Fruit fly (Drosophila melanogaster) whole organism, embryonic: ENCODE measurements around the gene Art9.
A peak's percentile ranks its signal among the peaks of the same experiment; 100 is the strongest.

Source experiments
- BtbVII ChIP-seq: fragments of 200-800 bp; sonication (Bioruptor generic); optimal IDR thresholded peaks from 3 replicates; lab custom pipeline; 2017; ENCODE audit warnings: missing biosample characterization, mild to moderate bottlenecking, missing genetic modification characterization
- Bteb2 ChIP-seq: fragments of 200-800 bp; sonication (Bioruptor generic); optimal IDR thresholded peaks from 2 replicates; lab custom pipeline; 2016; ENCODE audit warnings: missing biosample characterization, missing genetic modification characterization
- C15 ChIP-seq: fragments of 200-800 bp; sonication (Bioruptor generic); IDR thresholded peaks from 3 replicates; pipeline ENCODE4 v1.3.6; 2022; ENCODE audit warnings: missing biosample characterization, missing genetic modification characterization
- CG11695 ChIP-seq: fragments of 200-800 bp; sonication (Bioruptor generic); IDR thresholded peaks from 3 replicates; pipeline ENCODE4 v1.3.6; 2022; ENCODE audit warnings: missing biosample characterization, missing genetic modification characterization
- CG12219 ChIP-seq: fragments of 200-800 bp; sonication (Bioruptor generic); optimal IDR thresholded peaks from 3 replicates; lab custom pipeline; 2018; ENCODE audit warnings: missing biosample characterization, mild to moderate bottlenecking, missing genetic modification characterization
- CG12391 ChIP-seq: fragments of 200-800 bp; sonication (Bioruptor generic); optimal IDR thresholded peaks from 3 replicates; lab custom pipeline; 2018; ENCODE audit warnings: missing biosample characterization, mild to moderate bottlenecking, missing genetic modification characterization, moderate library complexity
- CG12769 ChIP-seq: fragments of 200-800 bp; sonication (Bioruptor generic); optimal IDR thresholded peaks from 2 replicates; lab custom pipeline; 2019; ENCODE audit warnings: missing biosample characterization, mild to moderate bottlenecking, missing genetic modification characterization, moderate library complexity
- CG13424 ChIP-seq: fragments of 200-800 bp; sonication (Bioruptor generic); optimal IDR thresholded peaks from 2 replicates; lab custom pipeline; 2019; ENCODE audit warnings: missing biosample characterization, mild to moderate bottlenecking, missing genetic modification characterization, moderate library complexity
- CG14667 ChIP-seq: fragments of 200-800 bp; sonication (Bioruptor generic); IDR thresholded peaks from 2 replicates; pipeline ENCODE4 v1.3.6; 2022; ENCODE audit warnings: missing biosample characterization, missing genetic modification characterization
- CG14710 ChIP-seq: fragments of 200-800 bp; sonication (Bioruptor generic); optimal IDR thresholded peaks from 3 replicates; lab custom pipeline; 2019; ENCODE audit warnings: missing biosample characterization, mild to moderate bottlenecking, missing genetic modification characterization, moderate library complexity
- CG15011 ChIP-seq: fragments of 200-800 bp; sonication (Bioruptor generic); optimal IDR thresholded peaks from 3 replicates; lab custom pipeline; 2018; ENCODE audit warnings: missing biosample characterization, mild to moderate bottlenecking, missing genetic modification characterization
- CG15269 ChIP-seq: fragments of 200-800 bp; sonication (Bioruptor generic); optimal IDR thresholded peaks from 2 replicates; lab custom pipeline; 2018; ENCODE audit warnings: missing biosample characterization, mild to moderate bottlenecking, missing genetic modification characterization, moderate library complexity
- CG15601 ChIP-seq: fragments of 200-800 bp; sonication (Bioruptor generic); optimal IDR thresholded peaks from 3 replicates; lab custom pipeline; 2019; ENCODE audit warnings: missing biosample characterization, mild to moderate bottlenecking, missing genetic modification characterization, moderate library complexity
- CG17361 ChIP-seq: fragments of 200-800 bp; sonication (Bioruptor generic); IDR thresholded peaks from 3 replicates; pipeline ENCODE4 v1.3.6; 2022; ENCODE audit warnings: missing biosample characterization, missing genetic modification characterization
- CG17385 ChIP-seq: fragments of 200-800 bp; sonication (Bioruptor generic); optimal IDR thresholded peaks from 3 replicates; lab custom pipeline; 2018; ENCODE audit warnings: missing biosample characterization, mild to moderate bottlenecking, missing genetic modification characterization
- CG18599 ChIP-seq: fragments of 200-800 bp; sonication (Bioruptor generic); optimal IDR thresholded peaks from 3 replicates; lab custom pipeline; 2017; ENCODE audit warnings: missing biosample characterization, missing genetic modification characterization, mild to moderate bottlenecking, moderate library complexity, missing genetic modification reagents
- CG2678 ChIP-seq: fragments of 200-800 bp; sonication (Bioruptor generic); optimal IDR thresholded peaks from 3 replicates; lab custom pipeline; 2019; ENCODE audit warnings: missing biosample characterization, mild to moderate bottlenecking, missing genetic modification characterization, moderate library complexity
- CG30403 ChIP-seq: fragments of 200-800 bp; sonication (Bioruptor generic); optimal IDR thresholded peaks from 3 replicates; lab custom pipeline; 2016; ENCODE audit warnings: missing biosample characterization, missing genetic modification characterization
- CG4424 ChIP-seq: fragments of 200-800 bp; sonication (Bioruptor generic); optimal IDR thresholded peaks from 3 replicates; lab custom pipeline; 2016; ENCODE audit warnings: missing biosample characterization, missing genetic modification characterization
- CG7556 ChIP-seq: fragments of 200-800 bp; sonication (Bioruptor generic); optimal IDR thresholded peaks from 2 replicates; lab custom pipeline; 2017; ENCODE audit warnings: missing biosample characterization, mild to moderate bottlenecking, missing genetic modification characterization
- CG7839 ChIP-seq: fragments of 200-800 bp; sonication (Bioruptor generic); optimal IDR thresholded peaks from 3 replicates; lab custom pipeline; 2018; ENCODE audit warnings: missing biosample characterization, mild to moderate bottlenecking, missing genetic modification characterization, moderate library complexity
- CG8478 ChIP-seq: fragments of >200 bp; optimal IDR thresholded peaks from 2 replicates; lab custom pipeline; 2018
- D ChIP-seq, 2 experiments: fragments of 200-800 bp in 1 of 2; fragments of >200 bp in 1 of 2; sonication (Bioruptor generic) in 1 of 2; optimal IDR thresholded peaks; 2 replicates in 1 of 2; 3 replicates in 1 of 2; lab custom pipeline; 2017; ENCODE audit warnings: mild to moderate bottlenecking in 1 of 2, missing biosample characterization in 1 of 2, missing genetic modification characterization in 1 of 2, missing genetic modification reagents in 1 of 2
- Dip3 ChIP-seq: fragments of 200-800 bp; sonication (Bioruptor generic); optimal IDR thresholded peaks from 3 replicates; lab custom pipeline; 2016; ENCODE audit warnings: missing biosample characterization, missing genetic modification characterization
- Hr3 ChIP-seq: fragments of 200-800 bp; sonication (Bioruptor generic); optimal IDR thresholded peaks from 3 replicates; lab custom pipeline; 2016; ENCODE audit warnings: missing biosample characterization, missing genetic modification characterization
- MESR4 ChIP-seq: fragments of 200-800 bp; sonication (Bioruptor generic); optimal IDR thresholded peaks from 2 replicates; lab custom pipeline; 2018; ENCODE audit warnings: missing biosample characterization, mild to moderate bottlenecking, missing genetic modification characterization, moderate library complexity
- NC2α ChIP-seq: fragments of 200-800 bp; sonication (Bioruptor generic); optimal IDR thresholded peaks from 2 replicates; lab custom pipeline; 2016; ENCODE audit warnings: missing biosample characterization, missing genetic modification characterization
- Ptx1 ChIP-seq: fragments of 200-800 bp; sonication (Bioruptor generic); IDR thresholded peaks from 2 replicates; pipeline ENCODE4 v1.3.6; 2022; ENCODE audit warnings: missing biosample characterization, missing genetic modification characterization
- Side ChIP-seq: fragments of 200-800 bp; sonication (Bioruptor generic); optimal IDR thresholded peaks from 2 replicates; lab custom pipeline; 2016; ENCODE audit warnings: missing biosample characterization, missing genetic modification characterization
- Sox100B ChIP-seq: fragments of 200-800 bp; sonication (Bioruptor generic); optimal IDR thresholded peaks from 3 replicates; lab custom pipeline; 2018; ENCODE audit warnings: missing biosample characterization, mild to moderate bottlenecking, missing genetic modification characterization
- Xbp1 ChIP-seq: fragments of 200-800 bp; sonication (Bioruptor generic); optimal IDR thresholded peaks from 3 replicates; lab custom pipeline; 2016; ENCODE audit warnings: missing biosample characterization, mild to moderate bottlenecking, missing genetic modification characterization
- ash1 ChIP-seq: fragments of 200-800 bp; sonication (Bioruptor generic); optimal IDR thresholded peaks from 2 replicates; lab custom pipeline; 2018; ENCODE audit warnings: missing biosample characterization, mild to moderate bottlenecking, missing genetic modification characterization
- cato ChIP-seq: fragments of 200-800 bp; sonication (Bioruptor generic); optimal IDR thresholded peaks from 2 replicates; lab custom pipeline; 2016; ENCODE audit warnings: missing biosample characterization, missing genetic modification characterization, borderline replicate concordance
- ci ChIP-seq: fragments of 200-800 bp; sonication (Bioruptor generic); IDR thresholded peaks from 3 replicates; pipeline ENCODE4 v1.3.6; 2022; ENCODE audit warnings: missing biosample characterization, missing genetic modification characterization
- corto ChIP-seq: fragments of 200-800 bp; sonication (Bioruptor generic); optimal IDR thresholded peaks from 2 replicates; lab custom pipeline; 2016; ENCODE audit warnings: missing biosample characterization, mild to moderate bottlenecking, missing genetic modification characterization, moderate library complexity
- dimm ChIP-seq: fragments of 200-800 bp; sonication (Bioruptor generic); IDR thresholded peaks from 2 replicates; pipeline ENCODE4 v1.3.6; 2022; ENCODE audit warnings: missing biosample characterization, missing genetic modification characterization
- dmrt11E ChIP-seq: fragments of 200-800 bp; sonication (Bioruptor generic); optimal IDR thresholded peaks from 3 replicates; lab custom pipeline; 2018; ENCODE audit warnings: missing biosample characterization, mild to moderate bottlenecking, missing genetic modification characterization, moderate library complexity
- gce ChIP-seq: fragments of 200-800 bp; sonication (Bioruptor generic); IDR thresholded peaks from 3 replicates; pipeline ENCODE4 v1.3.6; 2022; ENCODE audit warnings: missing biosample characterization, missing genetic modification characterization
- gem ChIP-seq: fragments of 200-800 bp; sonication (Bioruptor generic); optimal IDR thresholded peaks from 2 replicates; lab custom pipeline; 2019; ENCODE audit warnings: missing biosample characterization, mild to moderate bottlenecking, missing genetic modification characterization, moderate library complexity
- grau ChIP-seq: fragments of 200-800 bp; optimal IDR thresholded peaks from 3 replicates; lab custom pipeline; 2019; ENCODE audit warnings: missing biosample characterization, mild to moderate bottlenecking, missing genetic modification characterization, moderate library complexity
- knrl ChIP-seq: fragments of 200-800 bp; sonication (Bioruptor generic); IDR thresholded peaks from 3 replicates; pipeline ENCODE4 v1.3.6; 2022; ENCODE audit warnings: missing biosample characterization, missing genetic modification characterization; ENCODE audit not compliant: partially characterized antibody
- lola ChIP-seq, 3 experiments: fragments of >200 bp in 2 of 3; fragments of 200-800 bp in 1 of 3; sonication (Bioruptor generic) in 1 of 3; optimal IDR thresholded peaks; 2 replicates each; lab custom pipeline; 2017 to 2019; ENCODE audit warnings: missing biosample characterization in 3 of 3, missing genetic modification characterization in 3 of 3, mild to moderate bottlenecking in 1 of 3, moderate library complexity in 1 of 3
- nerfin-1 ChIP-seq: fragments of 200-800 bp; sonication (Bioruptor generic); optimal IDR thresholded peaks from 3 replicates; lab custom pipeline; 2019; ENCODE audit warnings: missing biosample characterization, mild to moderate bottlenecking, missing genetic modification characterization, moderate library complexity
- phol ChIP-seq: fragments of 200-800 bp; sonication (Bioruptor generic); optimal IDR thresholded peaks from 3 replicates; lab custom pipeline; 2018; ENCODE audit warnings: missing biosample characterization, mild to moderate bottlenecking, missing genetic modification characterization, moderate library complexity
- pnt ChIP-seq: fragments of 200-800 bp; sonication (Bioruptor generic); optimal IDR thresholded peaks from 3 replicates; lab custom pipeline; 2016; ENCODE audit warnings: missing biosample characterization, missing genetic modification characterization
- slp2 ChIP-seq: fragments of 200-800 bp; sonication (Bioruptor generic); optimal IDR thresholded peaks from 2 replicates; lab custom pipeline; 2016; ENCODE audit warnings: missing biosample characterization, missing genetic modification characterization
- stc ChIP-seq: fragments of 200-800 bp; sonication (Bioruptor generic); IDR thresholded peaks from 2 replicates; pipeline ENCODE4 v1.3.6; 2022; ENCODE audit warnings: missing biosample characterization, missing genetic modification characterization
- tap ChIP-seq: fragments of 200-800 bp; optimal IDR thresholded peaks from 3 replicates; lab custom pipeline; 2019; ENCODE audit warnings: missing biosample characterization, mild to moderate bottlenecking, missing genetic modification characterization, moderate library complexity
- ttk ChIP-seq: fragments of 200-800 bp; sonication (Bioruptor generic); IDR thresholded peaks from 2 replicates; pipeline ENCODE4 v2.1.2; 2022; ENCODE audit warnings: missing biosample characterization, missing genetic modification characterization
- zf30C ChIP-seq: fragments of 200-800 bp; sonication (Bioruptor generic); optimal IDR thresholded peaks from 3 replicates; lab custom pipeline; 2018; ENCODE audit warnings: missing biosample characterization, mild to moderate bottlenecking, missing genetic modification characterization

Gene Art9

dm6 chr3R:13892870-13893269 lies 50.4 kb downstream of the Art9 start (continued):
- TF ChIP-seq lola (GFP tag; optimal IDR thresholded peaks at IDR 0.05; lab: Kevin White, UChicago) (peak in 1 of 3 experiments; percentile 30), CG12219 (GFP tag; lab: Kevin White, UChicago) (peak; percentile 24), CG2678 (peak; percentile 56), nerfin-1 (peak; percentile 26), Ptx1 (GFP tag; lab: Robert Waterston, UW) (peak; percentile 45), Xbp1 (GFP tag; lab: Kevin White, UChicago) (peak; percentile 34), CG12391 (tag; lab: Kevin White, UChicago) (peak; percentile 40), Bteb2 (GFP tag; lab: Kevin White, UChicago) (no peak), gem (peak; percentile 68), CG4424 (GFP tag; lab: Kevin White, UChicago) (peak; percentile 37), CG8478 (lab: Kevin White, UChicago) (no peak), CG15011 (GFP tag; lab: Kevin White, UChicago) (no peak), Dip3 (GFP tag; lab: Kevin White, UChicago) (no peak), CG12769 (tag; lab: Kevin White, UChicago) (peak; percentile 3), CG30403 (GFP tag; lab: Kevin White, UChicago) (peak; percentile 25), ttk (GFP tag; lab: Robert Waterston, UW) (peak; percentile 45), CG14667 (no peak), gce (GFP tag; lab: Robert Waterston, UW) (0 out of 3 replicates have a peak, but pooled peaks have one; percentile 61), corto (GFP tag; lab: Kevin White, UChicago) (no peak), phol (tag; lab: Kevin White, UChicago) (peak; percentile 64), dmrt11E (tag; lab: Kevin White, UChicago) (peak; percentile 49), Hr3 (GFP tag; lab: Kevin White, UChicago) (peak; percentile 10), Sox100B (GFP tag; lab: Kevin White, UChicago) (peak; percentile 44), grau (peak; percentile 38), dimm (GFP tag; lab: Robert Waterston, UW) (no peak), slp2 (GFP tag; lab: Kevin White, UChicago) (no peak), C15 (no peak), CG17361 (peak; percentile 59; the same call in 2 of the 3 replicates), NC2α (GFP tag; lab: Kevin White, UChicago) (no peak), pnt (GFP tag; lab: Kevin White, UChicago) (peak; percentile 30), CG7839 (tag; lab: Kevin White, UChicago) (peak; percentile 59), CG15269 (no peak), CG15601 (peak; percentile 24), Side (no peak), MESR4 (GFP tag; lab: Kevin White, UChicago) (no peak), D (optimal IDR thresholded peaks at IDR 0.05; lab: Kevin White, UChicago) (no peak), D (GFP tag; optimal IDR thresholded peaks at IDR 0.05; lab: Kevin White, UChicago) (peak; percentile 39), knrl (GFP tag; lab: Robert Waterston, UW) (no peak), stc (GFP tag; lab: Robert Waterston, UW) (0 out of 2 replicates have a peak, but pooled peaks have one; percentile 11), CG17385 (GFP tag; lab: Kevin White, UChicago) (peak; percentile 23), zf30C (GFP tag; lab: Kevin White, UChicago) (no peak), tap (tag; lab: Kevin White, UChicago) (peak; percentile 31), CG7556 (GFP tag; lab: Kevin White, UChicago) (peak; percentile 26), BtbVII (GFP tag; lab: Kevin White, UChicago) (no peak), CG13424 (peak; percentile 18), CG11695 (GFP tag; lab: Robert Waterston, UW) (0 out of 3 replicates have a peak, but pooled peaks have one; percentile 12), cato (GFP tag; lab: Kevin White, UChicago) (no peak), CG18599 (GFP tag; lab: Kevin White, UChicago) (peak; percentile 8), ci (peak; percentile 82), CG14710 (tag; lab: Kevin White, UChicago) (peak; percentile 29), ash1 (GFP tag; lab: Kevin White, UChicago) (no peak)
